Fruit fly (Drosophila melanogaster): ENCODE data around the gene Lk.

The Lk gene

dm6 chr3L:14603160-14603559, 42.6 kb upstream of the Lk start (continued):
- no peak for TF ChIP-seq tin (GFP tag; optimal IDR thresholded peaks at IDR 0.05)
- no peak for TF ChIP-seq lmd (GFP tag; IDR thresholded peaks at IDR 0.05)
- no peak for TF ChIP-seq B-H1 (GFP tag; IDR thresholded peaks at IDR 0.05)
- TF ChIP-seq rib (GFP tag; IDR thresholded peaks at IDR 0.05) = no peak
- TF ChIP-seq Hr39 (optimal IDR thresholded peaks at IDR 0.05) = no peak
- no peak for TF ChIP-seq CG12769 (tag; optimal IDR thresholded peaks at IDR 0.05)
- TF ChIP-seq Atf3 (GFP tag; optimal IDR thresholded peaks at IDR 0.05) = no peak
- TF ChIP-seq fd64A (GFP tag; optimal IDR thresholded peaks at IDR 0.05) = no peak
- no peak for TF ChIP-seq CG5245 (GFP tag; optimal IDR thresholded peaks at IDR 0.05)
- peak; percentile 79 for TF ChIP-seq CTCF (GFP tag; optimal IDR thresholded peaks at IDR 0.05)
- TF ChIP-seq zen2 (GFP tag; IDR thresholded peaks at IDR 0.05; ENCODE audit: partially characterized antibody) = no peak
- TF ChIP-seq Elba2 (GFP tag; optimal IDR thresholded peaks at IDR 0.05) = peak; percentile 42
- no peak for TF ChIP-seq Six4 (GFP tag; optimal IDR thresholded peaks at IDR 0.05)
- no peak for TF ChIP-seq CG10565 (GFP tag; optimal IDR thresholded peaks at IDR 0.05)
- TF ChIP-seq CG13287 (GFP tag; IDR thresholded peaks at IDR 0.05; ENCODE audit: partially characterized antibody) = no peak
- TF ChIP-seq shn (GFP tag; optimal IDR thresholded peaks at IDR 0.05) = no peak
- no peak for TF ChIP-seq Taf1 (GFP tag; IDR thresholded peaks at IDR 0.05)
- no peak for TF ChIP-seq CG16813 (GFP tag; IDR thresholded peaks at IDR 0.05; ENCODE audit: partially characterized antibody)
- TF ChIP-seq da (GFP tag; optimal IDR thresholded peaks at IDR 0.05) = no peak
- no peak for TF ChIP-seq gt (GFP tag; IDR thresholded peaks at IDR 0.05)
- TF ChIP-seq CG3726 (GFP tag; IDR thresholded peaks at IDR 0.05) = no peak
- TF ChIP-seq HLH54F (GFP tag; optimal IDR thresholded peaks at IDR 0.05) = no peak
- no peak for TF ChIP-seq CG8281 (tag; optimal IDR thresholded peaks at IDR 0.05)
- no peak for TF ChIP-seq dm (GFP tag; optimal IDR thresholded peaks at IDR 0.05)
- TF ChIP-seq Dad (GFP tag; optimal IDR thresholded peaks at IDR 0.05) = no peak
- no peak for TF ChIP-seq Rfx (GFP tag; IDR thresholded peaks at IDR 0.05)
- TF ChIP-seq dmrt99B (tag; optimal IDR thresholded peaks at IDR 0.05) = no peak
- no peak for TF ChIP-seq Sry-β (GFP tag; optimal IDR thresholded peaks at IDR 0.05)
- no peak for TF ChIP-seq CG15269 (tag; optimal IDR thresholded peaks at IDR 0.05)
- no peak for TF ChIP-seq CG9932 (GFP tag; IDR thresholded peaks at IDR 0.05)
- no peak for TF ChIP-seq Awh (GFP tag; IDR thresholded peaks at IDR 0.05)
- TF ChIP-seq Antp (GFP tag; optimal IDR thresholded peaks at IDR 0.05) = no peak
- no peak for TF ChIP-seq CG14050 (GFP tag; IDR thresholded peaks at IDR 0.05)
- TF ChIP-seq CG15696 (tag; optimal IDR thresholded peaks at IDR 0.05) = peak; percentile 21
- no peak for TF ChIP-seq Ravus (GFP tag; IDR thresholded peaks at IDR 0.05)
- no peak for TF ChIP-seq abd-A (tag; optimal IDR thresholded peaks at IDR 0.05)
- peak; percentile 27 for TF ChIP-seq fd102C (GFP tag; optimal IDR thresholded peaks at IDR 0.05)
- no peak for TF ChIP-seq sug (tag; optimal IDR thresholded peaks at IDR 0.05)
- no peak for TF ChIP-seq luna (GFP tag; optimal IDR thresholded peaks at IDR 0.05)
- TF ChIP-seq Optix (GFP tag; IDR thresholded peaks at IDR 0.05) = no peak
- TF ChIP-seq hbn (GFP tag; IDR thresholded peaks at IDR 0.05; ENCODE audit: partially characterized antibody) = no peak
- no peak for TF ChIP-seq CG14014 (GFP tag; IDR thresholded peaks at IDR 0.05)
- TF ChIP-seq CkIIα-i1 (GFP tag; IDR thresholded peaks at IDR 0.05) = no peak
- TF ChIP-seq CG18599 (GFP tag; optimal IDR thresholded peaks at IDR 0.05) = no peak

DNA sequence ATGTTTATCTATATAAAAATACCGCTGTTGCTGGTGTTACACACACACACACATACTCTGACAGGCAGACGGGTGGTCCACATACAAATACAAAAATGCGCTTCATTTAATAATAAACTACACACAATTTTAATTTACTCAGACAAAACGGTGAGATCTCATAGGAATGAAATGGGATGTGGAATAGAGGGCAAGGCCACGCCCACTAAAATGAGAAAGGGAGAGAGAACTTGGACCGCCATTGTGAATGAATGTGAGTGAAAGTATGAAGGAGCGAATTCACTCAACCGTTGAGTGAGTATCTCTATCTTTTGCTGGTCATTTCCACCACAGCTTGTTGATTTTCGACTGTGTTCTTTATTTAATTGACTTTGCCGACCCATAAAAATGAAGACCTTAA, 40.0 kb upstream of the Lk start:
- TF ChIP-seq Tbp (GFP tag; optimal IDR thresholded peaks at IDR 0.05) = no peak
- peak; percentile 99 for TF ChIP-seq z (GFP tag; IDR thresholded peaks at IDR 0.05)
- peak; percentile 51 for TF ChIP-seq cg (GFP tag; optimal IDR thresholded peaks at IDR 0.05)
- TF ChIP-seq CG3847 (GFP tag; IDR thresholded peaks at IDR 0.05) = no peak
- TF ChIP-seq Trl (optimal IDR thresholded peaks at IDR 0.05) = peak; percentile 34 to 35
- no peak for TF ChIP-seq Trl (GFP tag; optimal IDR thresholded peaks at IDR 0.05)
- no peak for TF ChIP-seq dmrt11E (tag; optimal IDR thresholded peaks at IDR 0.05)
- TF ChIP-seq salm (tag; optimal IDR thresholded peaks at IDR 0.05) = no peak
- peak; percentile 95 for TF ChIP-seq pfk (GFP tag; optimal IDR thresholded peaks at IDR 0.05)
- no peak for TF ChIP-seq gsb-n (tag; optimal IDR thresholded peaks at IDR 0.05)
- TF ChIP-seq CG12299 (tag; optimal IDR thresholded peaks at IDR 0.05) = no peak
- no peak for TF ChIP-seq CG14965 (GFP tag; optimal IDR thresholded peaks at IDR 0.05; ENCODE audit: borderline replicate concordance)
- 0 out of 3 replicates have a peak, but pooled peaks have one; percentile 63 for TF ChIP-seq CG2199 (GFP tag; IDR thresholded peaks at IDR 0.05)
